Worm (Caenorhabditis elegans): Measurements from ENCODE around the gene fbxa-24.

The fbxa-24 gene

ce11 chrII:3786538-3786937, 29.8 kb upstream of the fbxa-24 start:
- TF ChIP-seq lin-14 (GFP tag; optimal IDR thresholded peaks at IDR 0.05) (no peak), ceh-8 (GFP tag; optimal IDR thresholded peaks at IDR 0.05) (peak; percentile 87), sox-4 (tag; optimal IDR thresholded peaks at IDR 0.05) (no peak), elt-3 (tag; optimal IDR thresholded peaks at IDR 0.05) (no peak), jun-1 (tag; optimal IDR thresholded peaks at IDR 0.05) (peak; percentile 88), pqm-1 (tag; optimal IDR thresholded peaks at IDR 0.05) (peak; percentile 99), lin-39 (tag; optimal IDR thresholded peaks at IDR 0.05) (no peak), elt-2 (tag; optimal IDR thresholded peaks at IDR 0.05) (peak; percentile 100), nhr-237 (tag; optimal IDR thresholded peaks at IDR 0.05) (no peak), nhr-19 (GFP tag; conservative IDR thresholded peaks at IDR 0.05) (0 out of 2 replicates have a peak, but pooled peaks have one; percentile 6), unc-30 (tag; optimal IDR thresholded peaks at IDR 0.05) (no peak), pag-3 (tag; optimal IDR thresholded peaks at IDR 0.05; ENCODE audit: borderline replicate concordance, insufficient read depth) (no peak), Y116A8C.19 (tag; optimal IDR thresholded peaks at IDR 0.05; ENCODE audit: borderline replicate concordance) (no peak), nhr-90 (tag; optimal IDR thresholded peaks at IDR 0.05; ENCODE audit: poor library complexity) (peak; percentile 47), alr-1 (tag; optimal IDR thresholded peaks at IDR 0.05; ENCODE audit: borderline replicate concordance) (no peak), fkh-4 (tag; optimal IDR thresholded peaks at IDR 0.05; ENCODE audit: borderline replicate concordance) (no peak), mdl-1 (tag; optimal IDR thresholded peaks at IDR 0.05) (no peak), nhr-28 (tag; optimal IDR thresholded peaks at IDR 0.05) (no peak), tbx-2 (tag; optimal IDR thresholded peaks at IDR 0.05) (no peak), irx-1 (tag; optimal IDR thresholded peaks at IDR 0.05) (no peak), lin-35 (GFP tag; optimal IDR thresholded peaks at IDR 0.05) (peak in 1 of 2 experiments; percentile 70), swsn-7 (tag; optimal IDR thresholded peaks at IDR 0.05) (no peak), nhr-71 (tag; optimal IDR thresholded peaks at IDR 0.05) (no peak), nhr-85 (tag) (no peak), unc-98 (GFP tag; IDR thresholded peaks at IDR 0.05) (no peak), mab-9 (GFP tag; IDR thresholded peaks at IDR 0.05) (no peak), nhr-47 (tag; optimal IDR thresholded peaks at IDR 0.05) (no peak), fkh-10 (GFP tag; optimal IDR thresholded peaks at IDR 0.05) (no peak), skn-1 (tag; optimal IDR thresholded peaks at IDR 0.05) (no peak), aha-1 (tag; optimal IDR thresholded peaks at IDR 0.05) (no peak), efl-1 (optimal IDR thresholded peaks at IDR 0.05) (no peak), efl-1 (GFP tag; optimal IDR thresholded peaks at IDR 0.05 in 1 of 2) (peak in 1 of 2 experiments; percentile 84), aly-2 (tag; optimal IDR thresholded peaks at IDR 0.05) (no peak), xbp-1 (tag; optimal IDR thresholded peaks at IDR 0.05) (no peak), egl-27 (tag; optimal IDR thresholded peaks at IDR 0.05) (no peak), efl-3 (GFP tag; optimal IDR thresholded peaks at IDR 0.05) (no peak), hlh-4 (tag; optimal IDR thresholded peaks at IDR 0.05) (no peak), zip-4 (GFP tag; optimal IDR thresholded peaks at IDR 0.05) (no peak), nhr-20 (tag; optimal IDR thresholded peaks at IDR 0.05) (peak; percentile 51), pax-3 (tag; optimal IDR thresholded peaks at IDR 0.05) (peak; percentile 79), nhr-11 (tag; optimal IDR thresholded peaks at IDR 0.05) (no peak), egl-13 (tag; optimal IDR thresholded peaks at IDR 0.05) (no peak), fkh-8 (tag; optimal IDR thresholded peaks at IDR 0.05) (peak; percentile 9), mef-2 (tag; optimal IDR thresholded peaks at IDR 0.05) (no peak), sptf-1 (tag; optimal IDR thresholded peaks at IDR 0.05) (no peak), dsc-1 (tag; optimal IDR thresholded peaks at IDR 0.05) (no peak), ztf-11 (tag; optimal IDR thresholded peaks at IDR 0.05) (no peak), C34B4.2 (tag; optimal IDR thresholded peaks at IDR 0.05) (no peak), rnt-1 (tag; optimal IDR thresholded peaks at IDR 0.05) (no peak), tlp-1 (tag; optimal IDR thresholded peaks at IDR 0.05) (peak; percentile 91), lin-15B (tag; optimal IDR thresholded peaks at IDR 0.05) (no peak), unc-62 (GFP tag; optimal IDR thresholded peaks at IDR 0.05) (no peak), C04F5.9 (tag; optimal IDR thresholded peaks at IDR 0.05) (no peak)
